Worm (Caenorhabditis elegans) whole organism, early embryonic: ENCODE results near the gene F32D8.1.

Experiments used
- B0310.2 ChIP-seq: sonication (generic microtip); optimal IDR thresholded peaks from 2 replicates; lab custom pipeline; 2016; ENCODE audit warnings: mild to moderate bottlenecking, missing genetic modification characterization, missing compliant biosample characterization
- F13C5.2 ChIP-seq: sonication (generic microtip); optimal IDR thresholded peaks from 2 replicates; lab custom pipeline; 2017; ENCODE audit warnings: mild to moderate bottlenecking, missing genetic modification characterization, inconsistent platforms, missing compliant biosample characterization
- ama-1 ChIP-seq: fragments of 150-350 bp; optimal IDR thresholded peaks from 2 replicates; lab custom pipeline; 2014
- ceh-36 ChIP-seq: sonication (generic microtip); optimal IDR thresholded peaks from 2 replicates; lab custom pipeline; 2016; ENCODE audit warnings: missing genetic modification characterization, inconsistent platforms, missing compliant biosample characterization
- ets-7 ChIP-seq: sonication (generic microtip); optimal IDR thresholded peaks from 2 replicates; lab custom pipeline; 2016; ENCODE audit warnings: missing genotype, missing genetic modification characterization, missing compliant biosample characterization
- hmg-4 ChIP-seq: fragments of 200-800 bp; sonication (Bioruptor generic); optimal IDR thresholded peaks from 2 replicates; lab custom pipeline; 2018; ENCODE audit warnings: mild to moderate bottlenecking, missing genetic modification characterization, missing compliant biosample characterization
- hnd-1 ChIP-seq: sonication (generic microtip); optimal IDR thresholded peaks from 2 replicates; lab custom pipeline; 2016; ENCODE audit warnings: missing genetic modification characterization, missing compliant biosample characterization
- pes-1 ChIP-seq: fragments of 200-800 bp; sonication (Bioruptor generic); IDR thresholded peaks from 2 replicates; pipeline ENCODE4 v1.3.6; 2022; ENCODE audit warnings: missing genetic modification reagents, missing genetic modification characterization, missing compliant biosample characterization

ce11 chrV:10856901-10857637 is 23.6 kb upstream of the F32D8.1 start:
- no peak for TF ChIP-seq ama-1 (lab: Kevin White, UChicago)
- TF ChIP-seq ceh-36 (tag; lab: Kevin White, UChicago): no peak
- no peak for TF ChIP-seq pes-1 (GFP tag; lab: Robert Waterston, UW)
- TF ChIP-seq F13C5.2: no peak
- TF ChIP-seq hnd-1 (tag; lab: Kevin White, UChicago): no peak
- no peak for TF ChIP-seq ets-7
- TF ChIP-seq B0310.2: no peak
- no peak for TF ChIP-seq hmg-4 (GFP tag; lab: Kevin White, UChicago)
